Fruit fly (Drosophila melanogaster): Measurements from ENCODE around the gene CG34323.

The CG34323 gene

DNA sequence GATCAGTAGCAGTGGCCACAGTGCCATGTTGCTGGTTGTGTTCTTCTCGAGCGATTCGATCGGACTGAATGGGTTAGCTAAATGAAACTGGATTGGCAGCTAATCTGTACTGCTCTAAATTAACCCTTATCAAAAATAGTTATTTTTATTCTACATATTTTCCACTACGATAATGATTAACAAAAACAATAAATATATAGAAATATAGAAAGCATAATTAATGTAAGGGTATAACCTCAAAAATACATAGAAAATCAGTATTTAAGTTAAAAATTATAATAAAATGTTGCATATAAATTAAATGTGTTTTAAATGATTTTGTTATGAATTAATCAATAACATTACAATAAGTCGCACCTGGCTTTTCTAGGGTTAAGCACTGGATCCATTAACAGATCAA is 38.8 kb upstream of the CG34323 start, which contains the start of gene Cyp311a1:
Gene Cyp311a1 (minus strand): TSS at position 66 of the 400 bp plus-strand sequence.
- peak; percentile 17; the same call in 1 of the 3 replicates for TF ChIP-seq row (GFP tag; IDR thresholded peaks at IDR 0.05)
- no peak for TF ChIP-seq Meics (GFP tag; optimal IDR thresholded peaks at IDR 0.05)

DNA sequence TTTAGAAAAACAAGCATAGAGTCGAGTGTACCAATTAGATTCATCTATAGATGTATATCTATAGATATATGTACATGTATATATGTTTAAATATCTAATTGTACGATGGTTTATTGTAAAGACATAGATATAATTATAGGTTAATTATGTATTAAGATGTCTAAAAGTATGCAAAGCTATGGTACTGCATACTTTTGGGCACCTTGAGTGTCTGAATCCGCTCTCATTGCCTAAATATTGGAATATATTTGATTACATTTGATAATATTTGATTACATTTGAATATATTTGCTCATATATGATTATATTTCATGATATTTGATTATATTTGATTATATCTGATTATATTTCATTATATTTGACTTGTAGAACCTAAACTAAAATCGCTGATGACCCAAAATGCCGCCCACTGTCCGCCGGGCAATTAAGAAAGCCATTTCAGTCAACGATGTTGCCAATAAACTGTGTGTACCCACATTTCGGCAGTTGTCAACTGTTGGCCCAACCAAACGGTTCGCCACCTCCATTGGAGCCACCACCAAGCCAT is 38.0 kb upstream of the CG34323 start, which contains the start of gene Cyp318a1:
Gene Cyp318a1 (plus strand): TSS at position 497 of the 547 bp plus-strand sequence.
- no peak for TF ChIP-seq Eip74EF (GFP tag; optimal IDR thresholded peaks at IDR 0.05)
- TF ChIP-seq TFAM (GFP tag; optimal IDR thresholded peaks at IDR 0.05), result no peak
- no peak for TF ChIP-seq CG34376 (GFP tag; optimal IDR thresholded peaks at IDR 0.05)
- no peak for TF ChIP-seq Adf1 (GFP tag; IDR thresholded peaks at IDR 0.05)
- no peak for TF ChIP-seq CG7271 (tag; optimal IDR thresholded peaks at IDR 0.05)
- no peak for TF ChIP-seq ro (GFP tag; IDR thresholded peaks at IDR 0.05)
- no peak for TF ChIP-seq HLH3B (GFP tag; IDR thresholded peaks at IDR 0.05)
- no peak for TF ChIP-seq peb (GFP tag; IDR thresholded peaks at IDR 0.05)
- TF ChIP-seq Camta (GFP tag; optimal IDR thresholded peaks at IDR 0.05), result no peak
- TF ChIP-seq gce (GFP tag; IDR thresholded peaks at IDR 0.05), result no peak
- TF ChIP-seq pita (GFP tag; optimal IDR thresholded peaks at IDR 0.05), result no peak
- no peak for TF ChIP-seq CG11560 (tag; IDR thresholded peaks at IDR 0.05)
- peak; percentile 78 for TF ChIP-seq CG8290 (GFP tag; optimal IDR thresholded peaks at IDR 0.05)
- TF ChIP-seq CG8290 (tag; optimal IDR thresholded peaks at IDR 0.05), result peak in 1 of 2 experiments; percentile 84
- no peak for TF ChIP-seq sens (GFP tag)
- no peak for TF ChIP-seq Usf (GFP tag; optimal IDR thresholded peaks at IDR 0.05)
- TF ChIP-seq CG17612 (GFP tag; IDR thresholded peaks at IDR 0.05), result peak; percentile 65; the same call in 1 of the 2 replicates

DNA sequence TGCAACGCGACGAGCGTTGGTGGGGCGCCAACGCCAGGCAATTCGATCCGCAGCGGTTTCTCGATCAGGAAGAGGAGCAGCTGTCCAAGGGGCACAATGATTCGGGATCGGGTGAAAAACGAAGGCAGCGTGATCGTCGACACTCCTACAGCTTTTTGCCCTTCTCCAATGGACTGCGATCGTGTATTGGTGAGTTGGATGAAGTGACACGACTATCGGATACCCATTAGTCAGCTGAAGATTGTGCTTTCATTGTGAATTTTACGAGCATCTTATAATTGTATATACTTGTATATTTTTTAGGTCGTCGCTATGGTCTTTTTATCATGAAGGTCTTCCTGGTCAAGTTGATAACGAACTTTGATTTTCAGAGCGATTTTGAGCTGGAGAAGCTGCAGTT is 35.5 kb upstream of the CG34323 start:
- TF ChIP-seq HLH4C (GFP tag; IDR thresholded peaks at IDR 0.05; ENCODE audit: partially characterized antibody) (peak; percentile 73), CG10565 (GFP tag; optimal IDR thresholded peaks at IDR 0.05) (no peak), fru (optimal IDR thresholded peaks at IDR 0.05) (no peak), CG9215 (GFP tag; IDR thresholded peaks at IDR 0.05) (no peak), Hand (GFP tag; optimal IDR thresholded peaks at IDR 0.05) (no peak), ato (GFP tag; IDR thresholded peaks at IDR 0.05; ENCODE audit: partially characterized antibody) (no peak), Atf6 (GFP tag; IDR thresholded peaks at IDR 0.05) (no peak), CG16813 (GFP tag; IDR thresholded peaks at IDR 0.05; ENCODE audit: partially characterized antibody) (peak; percentile 42; the same call in 2 of the 3 replicates), HLHmδ (GFP tag; optimal IDR thresholded peaks at IDR 0.05) (no peak), CG4328 (GFP tag; optimal IDR thresholded peaks at IDR 0.05) (no peak), CG7963 (GFP tag; IDR thresholded peaks at IDR 0.05; ENCODE audit: partially characterized antibody) (0 out of 3 replicates have a peak, but pooled peaks have one; percentile 44), Bgb (GFP tag; IDR thresholded peaks at IDR 0.05; ENCODE audit: partially characterized antibody) (0 out of 2 replicates have a peak, but pooled peaks have one; percentile 28), cato (GFP tag; optimal IDR thresholded peaks at IDR 0.05; ENCODE audit: borderline replicate concordance) (no peak), Dll (GFP tag; IDR thresholded peaks at IDR 0.05; ENCODE audit: partially characterized antibody) (0 out of 4 replicates have a peak, but pooled peaks have one; percentile 22), Scr (GFP tag; IDR thresholded peaks at IDR 0.05; ENCODE audit: partially characterized antibody) (0 out of 2 replicates have a peak, but pooled peaks have one; percentile 24), lov (optimal IDR thresholded peaks at IDR 0.05) (no peak), lov (GFP tag; IDR thresholded peaks at IDR 0.05) (no peak), CG13424 (tag; optimal IDR thresholded peaks at IDR 0.05) (no peak), Bteb2 (GFP tag; optimal IDR thresholded peaks at IDR 0.05) (no peak), nerfin-2 (GFP tag; IDR thresholded peaks at IDR 0.05; ENCODE audit: partially characterized antibody) (peak; percentile 62), tna (GFP tag; IDR thresholded peaks at IDR 0.05; ENCODE audit: partially characterized antibody) (peak; percentile 66; the same call in 1 of the 2 replicates), Mes4 (GFP tag; optimal IDR thresholded peaks at IDR 0.05) (no peak), Mad (GFP tag; optimal IDR thresholded peaks at IDR 0.05) (no peak), tap (tag; optimal IDR thresholded peaks at IDR 0.05) (no peak), jigr1 (GFP tag; IDR thresholded peaks at IDR 0.05) (no peak), CG14860 (GFP tag; IDR thresholded peaks at IDR 0.05; ENCODE audit: partially characterized antibody) (peak; percentile 53; the same call in 1 of the 3 replicates)

Measured in whole organism, embryonic.